Worm (Caenorhabditis elegans) whole organism, L3 larva: Measurements from ENCODE around the gene efl-1.

ENCODE experiments used
- mdl-1 ChIP-seq: fragments of 150-350 bp; optimal IDR thresholded peaks from 2 replicates; lab custom pipeline; 2014; ENCODE audit warnings: missing biosample characterization, missing genetic modification characterization
- nhr-77 ChIP-seq: fragments of 150-350 bp; optimal IDR thresholded peaks from 2 replicates; lab custom pipeline; 2014; ENCODE audit warnings: missing biosample characterization, missing genetic modification characterization
- pha-4 ChIP-seq: fragments of 150-350 bp; optimal IDR thresholded peaks from 2 replicates; lab custom pipeline; 2014; ENCODE audit warnings: missing biosample characterization, missing genetic modification reagents, missing genetic modification characterization

DNA sequence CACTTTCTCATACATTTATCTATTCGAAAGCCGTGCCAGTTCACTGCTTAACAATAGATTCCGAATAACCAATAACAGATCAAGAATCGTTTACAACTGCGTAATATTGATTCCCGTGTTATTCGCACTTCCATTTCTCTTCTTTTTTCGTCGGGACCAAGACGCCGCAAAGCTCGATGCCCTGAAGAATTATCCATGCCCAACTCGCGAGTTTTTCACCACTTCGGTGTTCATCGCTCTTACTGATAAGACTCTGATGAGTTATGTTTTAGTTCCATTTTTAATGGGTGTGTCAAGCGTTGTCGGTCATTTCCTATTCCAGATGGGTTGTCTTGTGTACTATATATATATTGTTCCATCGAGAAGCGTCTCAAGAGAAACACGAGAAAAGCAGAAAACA is 7.9 kb upstream of the efl-1 start:
- no peak for TF ChIP-seq nhr-77 (tag; lab: Kevin White, UChicago)
- no peak for TF ChIP-seq pha-4 (tag; lab: Kevin White, UChicago)
- TF ChIP-seq mdl-1 (tag; lab: Kevin White, UChicago) = no peak
